Fruit fly (Drosophila melanogaster): Measurements from ENCODE around the gene CG43999.

CG43999 gene

dm6 chr3R:23910260-23910887 is 18.4 kb downstream of the CG43999 start (continued):
- TF ChIP-seq CG1621 (tag; optimal IDR thresholded peaks at IDR 0.05) (no peak), CG7368 (GFP tag; optimal IDR thresholded peaks at IDR 0.05) (no peak), esn (GFP tag; optimal IDR thresholded peaks at IDR 0.05) (no peak), Eip75B (GFP tag; optimal IDR thresholded peaks at IDR 0.05) (no peak), CG4318 (GFP tag; optimal IDR thresholded peaks at IDR 0.05) (peak; percentile 14), CG6792 (GFP tag; optimal IDR thresholded peaks at IDR 0.05) (no peak), CG32006 (GFP tag; optimal IDR thresholded peaks at IDR 0.05) (peak; percentile 68), dsx (GFP tag; optimal IDR thresholded peaks at IDR 0.05; ENCODE audit: poor library complexity, severe bottlenecking) (no peak), Met (GFP tag; optimal IDR thresholded peaks at IDR 0.05) (no peak), CG6163 (GFP tag; IDR thresholded peaks at IDR 0.05) (no peak), CG11294 (GFP tag; IDR thresholded peaks at IDR 0.05) (no peak; the same call in 1 of the 2 replicates), fd59A (GFP tag; optimal IDR thresholded peaks at IDR 0.05) (no peak), lz (GFP tag; optimal IDR thresholded peaks at IDR 0.05) (no peak), OdsH (GFP tag; optimal IDR thresholded peaks at IDR 0.05) (peak; percentile 13), CG8119 (GFP tag; IDR thresholded peaks at IDR 0.05) (peak; percentile 59; the same call in 1 of the 3 replicates), pdm3 (GFP tag; optimal IDR thresholded peaks at IDR 0.05) (no peak), Hr38 (GFP tag; optimal IDR thresholded peaks at IDR 0.05) (no peak), CG16779 (tag; optimal IDR thresholded peaks at IDR 0.05) (no peak), Hr4 (GFP tag; optimal IDR thresholded peaks at IDR 0.05) (peak; percentile 70), CG9139 (GFP tag; optimal IDR thresholded peaks at IDR 0.05) (no peak), CG34406 (GFP tag; optimal IDR thresholded peaks at IDR 0.05) (no peak), Ets96B (tag; optimal IDR thresholded peaks at IDR 0.05) (no peak), Gug (GFP tag; IDR thresholded peaks at IDR 0.05) (no peak), net (GFP tag; optimal IDR thresholded peaks at IDR 0.05) (no peak), CG11762 (GFP tag; optimal IDR thresholded peaks at IDR 0.05; ENCODE audit: insufficient read depth) (no peak), CG8632 (GFP tag; optimal IDR thresholded peaks at IDR 0.05) (no peak), CG10631 (GFP tag; optimal IDR thresholded peaks at IDR 0.05) (no peak), Sox102F (GFP tag; optimal IDR thresholded peaks at IDR 0.05) (no peak), topi (GFP tag; optimal IDR thresholded peaks at IDR 0.05) (no peak), Sox15 (GFP tag; optimal IDR thresholded peaks at IDR 0.05) (no peak), Sox14 (GFP tag; optimal IDR thresholded peaks at IDR 0.05) (no peak), CG3032 (tag; optimal IDR thresholded peaks at IDR 0.05) (no peak), Eip93F (GFP tag; optimal IDR thresholded peaks at IDR 0.05) (no peak), svp (GFP tag) (no peak)

- TF ChIP-seq Hr38 (GFP tag; optimal IDR thresholded peaks at IDR 0.05), result no peak
- peak; percentile 62 for TF ChIP-seq CG7368 (GFP tag; optimal IDR thresholded peaks at IDR 0.05)
- peak; percentile 81 for TF ChIP-seq pdm3 (GFP tag; optimal IDR thresholded peaks at IDR 0.05)
- TF ChIP-seq CG8632 (GFP tag; optimal IDR thresholded peaks at IDR 0.05), result peak; percentile 86
- peak; percentile 82 for TF ChIP-seq Hr39 (GFP tag; optimal IDR thresholded peaks at IDR 0.05)
- TF ChIP-seq CG1621 (tag; optimal IDR thresholded peaks at IDR 0.05), result peak; percentile 69
- TF ChIP-seq Gug (GFP tag; IDR thresholded peaks at IDR 0.05), result no peak
- peak; percentile 77 for TF ChIP-seq CG11902 (GFP tag; optimal IDR thresholded peaks at IDR 0.05)
- no peak for TF ChIP-seq eg (GFP tag; IDR thresholded peaks at IDR 0.05)
- peak in 1 of 2 experiments; percentile 88 for TF ChIP-seq ss (GFP tag; optimal IDR thresholded peaks at IDR 0.05)
- peak; percentile 77 for TF ChIP-seq OdsH (GFP tag; optimal IDR thresholded peaks at IDR 0.05)
- peak; percentile 95 for TF ChIP-seq svp (GFP tag)
- TF ChIP-seq CG3032 (tag; optimal IDR thresholded peaks at IDR 0.05), result peak; percentile 73
- peak; percentile 84 for TF ChIP-seq Sox102F (GFP tag; optimal IDR thresholded peaks at IDR 0.05)
- peak; percentile 26 for TF ChIP-seq CG6854 (GFP tag; optimal IDR thresholded peaks at IDR 0.05)
- peak; percentile 81 for TF ChIP-seq spab (GFP tag; optimal IDR thresholded peaks at IDR 0.05)
- peak; percentile 52 for TF ChIP-seq CG3919 (GFP tag; optimal IDR thresholded peaks at IDR 0.05)
- TF ChIP-seq fd59A (GFP tag; optimal IDR thresholded peaks at IDR 0.05), result peak; percentile 84
- TF ChIP-seq Met (GFP tag; optimal IDR thresholded peaks at IDR 0.05), result peak; percentile 62
- 0 out of 3 replicates have a peak, but pooled peaks have one; percentile 22 for TF ChIP-seq CG8119 (GFP tag; IDR thresholded peaks at IDR 0.05)
- peak; percentile 53 for TF ChIP-seq CG9139 (GFP tag; optimal IDR thresholded peaks at IDR 0.05)
- no peak for TF ChIP-seq CG4318 (GFP tag; optimal IDR thresholded peaks at IDR 0.05)
- peak; percentile 84 for TF ChIP-seq esn (GFP tag; optimal IDR thresholded peaks at IDR 0.05)
- peak; percentile 78 for TF ChIP-seq topi (GFP tag; optimal IDR thresholded peaks at IDR 0.05)
- TF ChIP-seq CG8319 (GFP tag; optimal IDR thresholded peaks at IDR 0.05), result peak; percentile 60
- TF ChIP-seq Smox (GFP tag; optimal IDR thresholded peaks at IDR 0.05), result peak; percentile 79
- no peak for TF ChIP-seq Lpt (GFP tag; optimal IDR thresholded peaks at IDR 0.05)
- TF ChIP-seq Eip75B (GFP tag; optimal IDR thresholded peaks at IDR 0.05), result peak; percentile 78
- peak; percentile 71 for TF ChIP-seq lz (GFP tag; optimal IDR thresholded peaks at IDR 0.05)
- peak; percentile 79 for TF ChIP-seq Sox14 (GFP tag; optimal IDR thresholded peaks at IDR 0.05)
- TF ChIP-seq CG10631 (GFP tag; optimal IDR thresholded peaks at IDR 0.05), result peak; percentile 73
- TF ChIP-seq fkh (GFP tag; optimal IDR thresholded peaks at IDR 0.05), result peak; percentile 87
- TF ChIP-seq achi (GFP tag; optimal IDR thresholded peaks at IDR 0.05), result peak; percentile 76
Measured at dm6 chr3R:23909347-23909862, 19.4 kb downstream of the CG43999 start.
